Fruit fly (Drosophila melanogaster) whole organism, wandering third instar larva: ENCODE measurements around the gene Cyp28c1.

Experiments used
- Abd-B ChIP-seq: fragments of >200 bp; optimal IDR thresholded peaks from 2 replicates; lab custom pipeline; 2017; ENCODE audit warnings: missing biosample characterization, missing genetic modification characterization
- CG32264 ChIP-seq: fragments of 200-800 bp; sonication (Bioruptor generic); optimal IDR thresholded peaks from 2 replicates; lab custom pipeline; 2016; ENCODE audit warnings: missing biosample characterization, missing genetic modification characterization
- CG9705 ChIP-seq: fragments of 200-800 bp; sonication (Bioruptor generic); optimal IDR thresholded peaks from 2 replicates; lab custom pipeline; 2018; ENCODE audit warnings: missing biosample characterization, mild to moderate bottlenecking, missing genetic modification characterization
- CrebA ChIP-seq: fragments of 200-800 bp; sonication (Bioruptor generic); optimal IDR thresholded peaks from 2 replicates; lab custom pipeline; 2016; ENCODE audit warnings: missing biosample characterization, mild to moderate bottlenecking, missing genetic modification characterization, borderline replicate concordance
- Dfd ChIP-seq: fragments of >200 bp; optimal IDR thresholded peaks from 2 replicates; lab custom pipeline; 2017; ENCODE audit warnings: missing biosample characterization, missing genetic modification characterization
- Dif ChIP-seq: fragments of 200-275, 200-300 bp; sonication (Bioruptor generic); optimal IDR thresholded peaks from 2 replicates; lab custom pipeline; 2018; ENCODE audit warnings: missing biosample characterization, missing genetic modification characterization; ENCODE audit not compliant: partially characterized antibody
- GATAd ChIP-seq: sonication (Bioruptor generic); optimal IDR thresholded peaks from 2 replicates; lab custom pipeline; 2016; ENCODE audit warnings: missing biosample characterization, missing genetic modification characterization
- HLH106 ChIP-seq: fragments of 200-800 bp; optimal IDR thresholded peaks from 3 replicates; lab custom pipeline; 2019; ENCODE audit warnings: missing biosample characterization, mild to moderate bottlenecking, missing genetic modification characterization, moderate library complexity
- Hnf4 ChIP-seq: fragments of 200-800 bp; sonication (Bioruptor generic); optimal IDR thresholded peaks from 2 replicates; lab custom pipeline; 2016; ENCODE audit warnings: missing biosample characterization, mild to moderate bottlenecking, missing genetic modification characterization
- Hr78 ChIP-seq: fragments of >200 bp; optimal IDR thresholded peaks from 2 replicates; lab custom pipeline; 2017; ENCODE audit warnings: missing biosample characterization, missing genetic modification characterization
- Jra ChIP-seq: sonication (Bioruptor generic); optimal IDR thresholded peaks from 2 replicates; lab custom pipeline; 2016; ENCODE audit warnings: missing biosample characterization, missing genetic modification characterization
- Mio ChIP-seq: sonication (Bioruptor generic); optimal IDR thresholded peaks from 2 replicates; lab custom pipeline; 2016; ENCODE audit warnings: missing biosample characterization, missing genetic modification characterization
- Myc ChIP-seq: fragments of >200 bp; optimal IDR thresholded peaks from 2 replicates; lab custom pipeline; 2017
- N ChIP-seq: fragments of >200 bp; optimal IDR thresholded peaks from 2 replicates; lab custom pipeline; 2018; ENCODE audit warnings: missing biosample characterization, missing external identifiers, missing genetic modification characterization
- OdsH ChIP-seq: fragments of 200-800 bp; sonication (Bioruptor generic); optimal IDR thresholded peaks from 2 replicates; lab custom pipeline; 2016; ENCODE audit warnings: missing biosample characterization, mild to moderate bottlenecking, missing genetic modification characterization
- Rel ChIP-seq, 2 experiments: fragments of 200-800 bp; sonication (Bioruptor generic) in 1 of 2; optimal IDR thresholded peaks; 2 replicates in 1 of 2; 3 replicates in 1 of 2; lab custom pipeline; 2016 to 2019; ENCODE audit warnings: mild to moderate bottlenecking in 2 of 2, missing biosample characterization in 2 of 2, missing genetic modification characterization in 2 of 2, moderate library complexity in 1 of 2
- Sp1 ChIP-seq: fragments of 200-800 bp; sonication (Bioruptor generic); optimal IDR thresholded peaks from 3 replicates; lab custom pipeline; 2019; ENCODE audit warnings: missing biosample characterization, mild to moderate bottlenecking, missing genetic modification characterization, moderate library complexity
- Vsx2 ChIP-seq: fragments of 200-300, 225-300 bp; sonication (Bioruptor generic); optimal IDR thresholded peaks from 2 replicates; lab custom pipeline; 2018; ENCODE audit warnings: missing biosample characterization, missing genetic modification characterization; ENCODE audit not compliant: partially characterized antibody
- br ChIP-seq: fragments of 200-800 bp; sonication (Bioruptor generic); optimal IDR thresholded peaks from 2 replicates; lab custom pipeline; 2016; ENCODE audit warnings: missing biosample characterization, missing genetic modification characterization
- brk ChIP-seq: fragments of 200-800 bp; sonication (Bioruptor generic); optimal IDR thresholded peaks from 2 replicates; lab custom pipeline; 2016; ENCODE audit warnings: missing biosample characterization, mild to moderate bottlenecking, missing genetic modification characterization
- dl ChIP-seq, 2 experiments: fragments of 175-275, 200-275 bp in 1 of 2; fragments of 200-275 bp in 1 of 2; sonication (Bioruptor generic); optimal IDR thresholded peaks; lab custom pipeline; 2018; ENCODE audit warnings: mild to moderate bottlenecking in 2 of 2, missing biosample characterization in 2 of 2, missing genetic modification characterization in 2 of 2, moderate library complexity in 2 of 2; ENCODE audit not compliant: partially characterized antibody in 2 of 2, insufficient read depth in 1 of 2
- dmrt93B ChIP-seq: fragments of 200-800 bp; sonication (Bioruptor generic); optimal IDR thresholded peaks from 2 replicates; lab custom pipeline; 2018; ENCODE audit warnings: missing biosample characterization, mild to moderate bottlenecking, missing genetic modification characterization
- dsf ChIP-seq: sonication (Bioruptor generic); optimal IDR thresholded peaks from 2 replicates; lab custom pipeline; 2016; ENCODE audit warnings: missing biosample characterization, missing genetic modification characterization, borderline replicate concordance
- ey ChIP-seq: fragments of 200-800 bp; sonication (Bioruptor generic); optimal IDR thresholded peaks from 2 replicates; lab custom pipeline; 2016; ENCODE audit warnings: missing biosample characterization, missing genetic modification characterization
- foxo ChIP-seq, 2 experiments: fragments of 200-800 bp; sonication (Bioruptor generic); optimal IDR thresholded peaks; 2 replicates in 1 of 2; 3 replicates in 1 of 2; lab custom pipeline; 2016 to 2017; ENCODE audit warnings: missing biosample characterization in 2 of 2, missing genetic modification characterization in 2 of 2
- fru ChIP-seq: fragments of 200-800 bp; sonication (Bioruptor generic); optimal IDR thresholded peaks from 3 replicates; lab custom pipeline; 2016; ENCODE audit warnings: missing biosample characterization, mild to moderate bottlenecking, missing genetic modification characterization
- h ChIP-seq: fragments of 200-800 bp; sonication (Bioruptor generic); optimal IDR thresholded peaks from 3 replicates; lab custom pipeline; 2016; ENCODE audit warnings: missing biosample characterization, mild to moderate bottlenecking, missing genetic modification characterization
- jim ChIP-seq: fragments of 175-275, 200-325 bp; sonication (Bioruptor generic); optimal IDR thresholded peaks from 2 replicates; lab custom pipeline; 2016; ENCODE audit warnings: missing biosample characterization, mild to moderate bottlenecking, missing genetic modification characterization
- lola ChIP-seq: fragments of >200 bp; optimal IDR thresholded peaks from 2 replicates; lab custom pipeline; 2017; ENCODE audit warnings: missing biosample characterization, missing genetic modification characterization
- pan ChIP-seq: fragments of >200 bp; optimal IDR thresholded peaks from 2 replicates; lab custom pipeline; 2017
- psq ChIP-seq: fragments of 200-800 bp; sonication (Bioruptor generic); optimal IDR thresholded peaks from 3 replicates; lab custom pipeline; 2017; ENCODE audit warnings: missing biosample characterization, mild to moderate bottlenecking, missing genetic modification characterization, moderate library complexity
- rgr ChIP-seq: fragments of 200-800 bp; sonication (Bioruptor generic); optimal IDR thresholded peaks from 3 replicates; lab custom pipeline; 2016; ENCODE audit warnings: missing biosample characterization, mild to moderate bottlenecking, missing genetic modification characterization
- sage ChIP-seq: fragments of 200-800 bp; sonication (Bioruptor generic); optimal IDR thresholded peaks from 2 replicates; lab custom pipeline; 2016; ENCODE audit warnings: missing biosample characterization, mild to moderate bottlenecking, missing genetic modification characterization
- sv ChIP-seq: fragments of 200-800 bp; sonication (Bioruptor generic); optimal IDR thresholded peaks from 3 replicates; lab custom pipeline; 2016; ENCODE audit warnings: missing biosample characterization, missing genetic modification characterization
- tai ChIP-seq: sonication (Bioruptor generic); optimal IDR thresholded peaks from 2 replicates; lab custom pipeline; 2016; ENCODE audit warnings: missing biosample characterization, missing genetic modification characterization
- usp ChIP-seq: fragments of >200 bp; optimal IDR thresholded peaks from 2 replicates; lab custom pipeline; 2017; ENCODE audit warnings: missing biosample characterization, missing genetic modification characterization
- woc ChIP-seq: sonication (Bioruptor generic); optimal IDR thresholded peaks from 2 replicates; lab custom pipeline; 2016; ENCODE audit warnings: missing biosample characterization, mild to moderate bottlenecking, missing genetic modification characterization

Cyp28c1 gene

DNA sequence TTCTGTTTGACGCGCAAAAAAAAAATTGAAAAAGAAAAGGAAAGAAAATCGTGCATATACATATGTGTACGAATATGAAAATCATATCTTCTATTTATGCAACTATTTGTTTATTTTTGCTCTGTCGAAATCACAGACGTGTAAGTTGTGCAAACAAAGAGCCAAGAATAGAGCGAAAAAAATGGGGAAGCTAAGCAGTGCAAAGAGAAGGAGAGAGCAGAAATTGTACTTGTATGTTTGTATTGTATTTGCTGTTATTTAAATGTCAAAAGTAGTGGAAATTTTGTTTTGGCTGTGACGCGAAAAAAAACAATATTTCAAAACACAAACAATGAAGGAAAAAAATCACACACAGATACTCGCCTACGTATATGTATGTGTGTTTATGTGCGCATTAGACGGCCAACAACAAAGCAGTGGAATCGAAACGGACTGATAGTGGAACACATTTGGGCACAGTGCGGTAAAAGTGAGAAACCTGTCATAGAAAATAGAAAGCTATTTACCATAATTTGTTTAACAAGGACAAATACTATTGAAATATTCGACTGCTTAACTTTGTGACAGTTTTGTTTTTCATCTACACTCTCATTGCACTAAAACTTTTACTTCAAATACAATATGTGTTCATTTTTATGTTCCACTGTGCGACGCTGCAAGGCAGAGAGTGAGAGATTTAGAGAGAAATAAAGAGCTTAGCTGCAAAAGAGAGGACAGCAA is 21.2 kb upstream of the Cyp28c1 start:
- TF ChIP-seq OdsH (GFP tag; lab: Kevin White, UChicago): peak; percentile 93
- TF ChIP-seq Mio (GFP tag; lab: Kevin White, UChicago): peak; percentile 57
- peak; percentile 96 for TF ChIP-seq h (GFP tag; lab: Kevin White, UChicago)
- TF ChIP-seq br (GFP tag; lab: Kevin White, UChicago): peak; percentile 92
- TF ChIP-seq fru (GFP tag; lab: Kevin White, UChicago): peak; percentile 96
- TF ChIP-seq Abd-B (GFP tag; lab: Kevin White, UChicago): no peak
- no peak for TF ChIP-seq Vsx2 (GFP tag; lab: Kevin White, UChicago)
- peak; percentile 92 for TF ChIP-seq psq (GFP tag; lab: Kevin White, UChicago)
- no peak for TF ChIP-seq lola (GFP tag; lab: Kevin White, UChicago)
- TF ChIP-seq brk (GFP tag; lab: Kevin White, UChicago): peak; percentile 89
- TF ChIP-seq CG32264 (GFP tag; lab: Kevin White, UChicago): peak; percentile 83
- peak; percentile 92 for TF ChIP-seq Hnf4 (GFP tag; lab: Kevin White, UChicago)
- TF ChIP-seq CrebA: peak; percentile 78
- peak; percentile 67 for TF ChIP-seq Jra (GFP tag; lab: Kevin White, UChicago)
- no peak for TF ChIP-seq pan (lab: Kevin White, UChicago)
- TF ChIP-seq rgr: peak; percentile 97
- no peak for TF ChIP-seq usp (GFP tag; lab: Kevin White, UChicago)
- peak; percentile 72 for TF ChIP-seq CG9705 (GFP tag; lab: Kevin White, UChicago)
- TF ChIP-seq tai: peak; percentile 81
- TF ChIP-seq sage (GFP tag; lab: Kevin White, UChicago): peak; percentile 80
- peak; percentile 85 for TF ChIP-seq Rel (GFP tag; optimal IDR thresholded peaks at IDR 0.05; lab: Kevin White, UChicago)
- TF ChIP-seq Rel (tag; optimal IDR thresholded peaks at IDR 0.05; lab: Kevin White, UChicago): peak; percentile 63
- TF ChIP-seq GATAd (GFP tag; lab: Kevin White, UChicago): peak; percentile 27
- TF ChIP-seq foxo (GFP tag; optimal IDR thresholded peaks at IDR 0.05; lab: Kevin White, UChicago): peak; percentile 75 to 96
- TF ChIP-seq Dif (GFP tag; lab: Kevin White, UChicago): no peak
- no peak for TF ChIP-seq Hr78 (GFP tag; lab: Kevin White, UChicago)
- peak; percentile 96 for TF ChIP-seq ey (GFP tag; lab: Kevin White, UChicago)
- TF ChIP-seq HLH106 (tag; lab: Kevin White, UChicago): peak; percentile 89
- TF ChIP-seq woc (GFP tag; lab: Kevin White, UChicago): peak; percentile 93
- no peak for TF ChIP-seq N (GFP tag; lab: Kevin White, UChicago)
- TF ChIP-seq Dfd (GFP tag; lab: Kevin White, UChicago): no peak
- TF ChIP-seq Sp1: peak; percentile 91
- TF ChIP-seq sv (GFP tag; lab: Kevin White, UChicago): peak; percentile 93
- TF ChIP-seq dsf (GFP tag; lab: Kevin White, UChicago): peak; percentile 42
- TF ChIP-seq dmrt93B (GFP tag; lab: Kevin White, UChicago): peak; percentile 72
- no peak for TF ChIP-seq jim

DNA sequence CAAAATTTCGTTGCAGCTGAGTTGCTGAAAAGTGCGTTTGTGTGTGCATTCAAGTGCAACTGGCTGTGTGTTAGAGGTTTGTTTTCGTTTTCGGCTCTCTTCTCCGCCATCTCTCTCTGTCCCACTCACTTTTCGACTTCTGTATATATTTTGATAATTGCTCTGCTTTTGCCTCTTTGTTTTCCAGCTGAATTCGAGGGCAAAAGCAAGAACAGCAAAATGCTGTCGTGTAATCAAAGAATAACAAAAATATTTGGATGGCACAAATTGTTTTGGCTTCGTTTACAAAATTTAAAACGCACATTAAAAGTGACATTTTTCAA is 20.7 kb upstream of the Cyp28c1 start:
- TF ChIP-seq psq (GFP tag; lab: Kevin White, UChicago): peak; percentile 1
- TF ChIP-seq Dif (GFP tag; lab: Kevin White, UChicago): peak; percentile 70
- TF ChIP-seq Rel (GFP tag; optimal IDR thresholded peaks at IDR 0.05; lab: Kevin White, UChicago): peak; percentile 18
- no peak for TF ChIP-seq Rel (tag; optimal IDR thresholded peaks at IDR 0.05; lab: Kevin White, UChicago)
- TF ChIP-seq dl (GFP tag; optimal IDR thresholded peaks at IDR 0.05; lab: Kevin White, UChicago; ENCODE audit: insufficient read depth in 1 of 2, partially characterized antibody in 2 of 2): peak; percentile 7 to 56
- no peak for TF ChIP-seq sv (GFP tag; lab: Kevin White, UChicago)
- peak; percentile 22 for TF ChIP-seq brk (GFP tag; lab: Kevin White, UChicago)
- no peak for TF ChIP-seq Myc (lab: Kevin White, UChicago)
- TF ChIP-seq, all 38 proteins: peak for 5
